Worm (Caenorhabditis elegans) whole organism, early embryonic: ENCODE data around the gene T25B6.3.

Experiments
- B0310.2 ChIP-seq: sonication (generic microtip); optimal IDR thresholded peaks from 2 replicates; lab custom pipeline; 2016; ENCODE audit warnings: mild to moderate bottlenecking, missing genetic modification characterization, missing compliant biosample characterization
- hmg-4 ChIP-seq: fragments of 200-800 bp; sonication (Bioruptor generic); optimal IDR thresholded peaks from 2 replicates; lab custom pipeline; 2018; ENCODE audit warnings: mild to moderate bottlenecking, missing genetic modification characterization, missing compliant biosample characterization

DNA sequence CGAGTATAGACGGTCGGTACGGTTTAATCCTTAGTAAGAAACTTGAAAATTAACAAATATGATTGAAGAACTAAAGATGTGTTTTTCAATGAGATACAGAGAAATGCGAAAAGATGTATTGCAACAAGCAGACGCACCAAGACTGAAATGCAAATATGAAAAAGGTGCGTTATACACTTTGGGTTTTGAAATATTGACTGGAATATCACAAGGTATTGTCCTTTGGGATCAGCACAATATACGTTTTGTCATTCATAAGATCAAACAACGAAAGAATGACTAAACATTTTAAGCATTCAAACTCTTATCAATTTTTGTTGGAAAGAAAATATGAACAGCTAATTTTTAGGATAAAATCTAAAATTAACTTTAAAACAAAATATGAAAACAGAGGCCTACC, 4.6 kb upstream of the T25B6.3 start, which contains the start of gene T25B6.6:
- no peak for TF ChIP-seq B0310.2 (tag; lab: Kevin White, UChicago)
- no peak for TF ChIP-seq hmg-4 (GFP tag; lab: Kevin White, UChicago)
